Worm (Caenorhabditis elegans): ENCODE measurements around the gene T22F3.12.
"Not testable (repeated sequence)": the region's sequence is repeated elsewhere in the genome, so short reads cannot be mapped to it uniquely, and the experiment has no call there.

The T22F3.12 gene

ce11 chrV:3581034-3581433 lies 11.0 kb downstream of the T22F3.12 start (continued):
- TF ChIP-seq ceh-2 (tag; optimal IDR thresholded peaks at IDR 0.05) = no peak
- TF ChIP-seq fkh-6 (tag; optimal IDR thresholded peaks at IDR 0.05) = no peak
- no peak for TF ChIP-seq dve-1 (tag; optimal IDR thresholded peaks at IDR 0.05)
- no peak for TF ChIP-seq hlh-15 (tag; optimal IDR thresholded peaks at IDR 0.05)

- TF ChIP-seq elt-2 (tag; optimal IDR thresholded peaks at IDR 0.05) = peak; percentile 88
- no peak for TF ChIP-seq unc-86 (tag; optimal IDR thresholded peaks at IDR 0.05)
Measured at ce11 chrV:3580385-3580784, 11.6 kb downstream of the T22F3.12 start.

ce11 chrV:3579795-3580194 lies 12.2 kb downstream of the T22F3.12 start:
- TF ChIP-seq pat-9 (tag; optimal IDR thresholded peaks at IDR 0.05) (no peak), unc-55 (GFP tag; optimal IDR thresholded peaks at IDR 0.05) (peak; percentile 2), nfya-1 (tag; optimal IDR thresholded peaks at IDR 0.05) (peak; percentile 9), ceh-18 (tag; optimal IDR thresholded peaks at IDR 0.05) (peak; percentile 41)

- no peak for TF ChIP-seq pha-4 (tag; optimal IDR thresholded peaks at IDR 0.05)
- no peak for TF ChIP-seq nfya-1 (tag; optimal IDR thresholded peaks at IDR 0.05)
- TF ChIP-seq ceh-6 (GFP tag; optimal IDR thresholded peaks at IDR 0.05) = no peak
- TF ChIP-seq rnt-1 (tag; optimal IDR thresholded peaks at IDR 0.05) = no peak
- TF ChIP-seq ahr-1 (tag; optimal IDR thresholded peaks at IDR 0.05) = no peak
Measured at ce11 chrV:3579248-3579647, 12.8 kb downstream of the T22F3.12 start.

- no peak for TF ChIP-seq tbx-7 (tag; optimal IDR thresholded peaks at IDR 0.05)
- no peak for TF ChIP-seq odd-2 (tag; optimal IDR thresholded peaks at IDR 0.05)
- TF ChIP-seq syd-9 (tag; optimal IDR thresholded peaks at IDR 0.05) = no peak
Measured at ce11 chrV:3578813-3579212, 13.2 kb downstream of the T22F3.12 start, which contains the start of gene pygl-1. Gene pygl-1 (plus strand): TSS chrV:3579023.

ce11 chrV:3575759-3576158 lies 16.2 kb downstream of the T22F3.12 start, which contains the start of gene grl-27:
Gene grl-27 (minus strand): TSS chrV:3575859.
- TF ChIP-seq ttx-3 (tag; optimal IDR thresholded peaks at IDR 0.05) (no peak), ceh-48 (tag; optimal IDR thresholded peaks at IDR 0.05) (no peak), ceh-2 (tag; optimal IDR thresholded peaks at IDR 0.05) (no peak), ceh-19 (GFP tag; optimal IDR thresholded peaks at IDR 0.05) (no peak), ceh-31 (tag; optimal IDR thresholded peaks at IDR 0.05) (no peak), lin-11 (tag; optimal IDR thresholded peaks at IDR 0.05) (no peak), T23F11.4 (GFP tag; optimal IDR thresholded peaks at IDR 0.05) (no peak), dmd-4 (tag; optimal IDR thresholded peaks at IDR 0.05; ENCODE audit: borderline replicate concordance) (no peak), sox-4 (tag; optimal IDR thresholded peaks at IDR 0.05) (no peak), syd-9 (tag; optimal IDR thresholded peaks at IDR 0.05) (no peak), odd-2 (tag; optimal IDR thresholded peaks at IDR 0.05) (no peak), fkh-10 (GFP tag; optimal IDR thresholded peaks at IDR 0.05) (no peak), F13H6.1 (tag; optimal IDR thresholded peaks at IDR 0.05) (no peak), pqm-1 (tag; optimal IDR thresholded peaks at IDR 0.05) (no peak)

ce11 chrV:3572408-3572807 lies 19.6 kb downstream of the T22F3.12 start, which contains the start of gene F40C5.1:
Gene F40C5.1 (plus strand): TSS chrV:3572708.
- not testable (repeated sequence) for TF ChIP-seq rnt-1, sox-4, hlh-6 (tag; optimal IDR thresholded peaks at IDR 0.05)

Measured in whole organism, late embryonic.